Fruit fly (Drosophila melanogaster) whole organism, embryonic: ENCODE measurements around the gene Art2.

ENCODE experiments used
- Atf6 ChIP-seq: fragments of 200-800 bp; sonication (Bioruptor generic); IDR thresholded peaks from 2 replicates; pipeline ENCODE4 v1.3.6; 2022; ENCODE audit warnings: missing biosample characterization, missing genetic modification characterization
- Blimp-1 ChIP-seq: fragments of 200-800 bp; sonication (Bioruptor generic); optimal IDR thresholded peaks from 3 replicates; lab custom pipeline; 2018; ENCODE audit warnings: missing biosample characterization, missing genetic modification characterization, mild to moderate bottlenecking, moderate library complexity, missing genetic modification reagents
- CG10565 ChIP-seq: fragments of 200-800 bp; sonication (Bioruptor generic); optimal IDR thresholded peaks from 3 replicates; lab custom pipeline; 2016; ENCODE audit warnings: missing biosample characterization, mild to moderate bottlenecking, missing genetic modification characterization
- CG11085 ChIP-seq: fragments of 200-800 bp; sonication (Bioruptor generic); IDR thresholded peaks from 2 replicates; pipeline ENCODE4 v1.3.6; 2022; ENCODE audit warnings: missing biosample characterization, missing genetic modification characterization
- CG11696 ChIP-seq: fragments of 200-800 bp; sonication (Bioruptor generic); IDR thresholded peaks from 2 replicates; pipeline ENCODE4 v1.3.6; 2022; ENCODE audit warnings: missing biosample characterization, missing genetic modification characterization
- CG12769 ChIP-seq: fragments of 200-800 bp; sonication (Bioruptor generic); optimal IDR thresholded peaks from 2 replicates; lab custom pipeline; 2019; ENCODE audit warnings: missing biosample characterization, mild to moderate bottlenecking, missing genetic modification characterization, moderate library complexity
- CG13894 ChIP-seq: fragments of 200-800 bp; sonication (Bioruptor generic); optimal IDR thresholded peaks from 3 replicates; lab custom pipeline; 2018; ENCODE audit warnings: missing biosample characterization, mild to moderate bottlenecking, missing genetic modification characterization, moderate library complexity
- CG17912 ChIP-seq: fragments of 200-800 bp; sonication (Bioruptor generic); optimal IDR thresholded peaks from 2 replicates; lab custom pipeline; 2018; ENCODE audit warnings: missing biosample characterization, mild to moderate bottlenecking, missing genetic modification characterization
- CG18764 ChIP-seq: fragments of 200-800 bp; sonication (Bioruptor generic); optimal IDR thresholded peaks from 3 replicates; lab custom pipeline; 2016; ENCODE audit warnings: missing biosample characterization, missing genetic modification characterization
- CG31224 ChIP-seq: fragments of 200-800 bp; sonication (Bioruptor generic); IDR thresholded peaks from 2 replicates; pipeline ENCODE4 v1.3.6; 2022; ENCODE audit warnings: missing biosample characterization, missing genetic modification characterization
- CG3838 ChIP-seq: fragments of 200-800 bp; sonication (Bioruptor generic); optimal IDR thresholded peaks from 3 replicates; lab custom pipeline; 2016; ENCODE audit warnings: missing biosample characterization, missing genetic modification characterization
- CG4328 ChIP-seq: fragments of 200-800 bp; sonication (Bioruptor generic); optimal IDR thresholded peaks from 3 replicates; lab custom pipeline; 2017; ENCODE audit warnings: missing biosample characterization, missing genetic modification reagents, missing genetic modification characterization
- CG4424 ChIP-seq: fragments of 200-800 bp; sonication (Bioruptor generic); optimal IDR thresholded peaks from 3 replicates; lab custom pipeline; 2016; ENCODE audit warnings: missing biosample characterization, missing genetic modification characterization
- Camta ChIP-seq: fragments of 200-800 bp; sonication (Bioruptor generic); optimal IDR thresholded peaks from 2 replicates; lab custom pipeline; 2016; ENCODE audit warnings: missing biosample characterization, missing genetic modification characterization
- Dip2 ChIP-seq: fragments of 200-800 bp; sonication (Bioruptor generic); IDR thresholded peaks from 2 replicates; pipeline ENCODE4 v1.3.6; 2022; ENCODE audit warnings: missing biosample characterization, missing genetic modification characterization
- Dref ChIP-seq: fragments of 200-800 bp; sonication (Bioruptor generic); IDR thresholded peaks from 2 replicates; pipeline ENCODE4 v1.3.6; 2022; ENCODE audit warnings: missing biosample characterization, missing genetic modification characterization
- Fer2 ChIP-seq: fragments of 200-800 bp; sonication (Bioruptor generic); optimal IDR thresholded peaks from 2 replicates; lab custom pipeline; 2018; ENCODE audit warnings: missing biosample characterization, mild to moderate bottlenecking, missing genetic modification characterization, moderate library complexity
- Hmr ChIP-seq: fragments of 200-800 bp; sonication (Bioruptor generic); optimal IDR thresholded peaks from 3 replicates; lab custom pipeline; 2017; ENCODE audit warnings: mild to moderate bottlenecking, missing biosample characterization, missing genetic modification reagents, missing genetic modification characterization
- Max ChIP-seq: fragments of 200-800 bp; sonication (Bioruptor generic); optimal IDR thresholded peaks from 2 replicates; lab custom pipeline; 2016; ENCODE audit warnings: missing biosample characterization, mild to moderate bottlenecking, missing genetic modification characterization
- Myb ChIP-seq: fragments of 200-800 bp; sonication (Bioruptor generic); optimal IDR thresholded peaks from 2 replicates; lab custom pipeline; 2016; ENCODE audit warnings: missing biosample characterization, missing genetic modification characterization
- NC2β ChIP-seq: fragments of 200-800 bp; sonication (Bioruptor generic); optimal IDR thresholded peaks from 2 replicates; lab custom pipeline; 2016; ENCODE audit warnings: missing biosample characterization, missing genetic modification characterization
- Nf-YA ChIP-seq: fragments of 200-800 bp; sonication (Bioruptor generic); IDR thresholded peaks from 2 replicates; pipeline ENCODE4 v1.3.6; 2022; ENCODE audit warnings: missing biosample characterization, missing genetic modification characterization
- NfI ChIP-seq: fragments of 200-800 bp; sonication (Bioruptor generic); optimal IDR thresholded peaks from 3 replicates; lab custom pipeline; 2018; ENCODE audit warnings: missing biosample characterization, mild to moderate bottlenecking, missing genetic modification characterization, moderate library complexity
- PHDP ChIP-seq: fragments of 200-800 bp; sonication (Bioruptor generic); optimal IDR thresholded peaks from 3 replicates; lab custom pipeline; 2018; ENCODE audit warnings: missing biosample characterization, mild to moderate bottlenecking, missing genetic modification characterization, moderate library complexity
- Sox100B ChIP-seq: fragments of 200-800 bp; sonication (Bioruptor generic); optimal IDR thresholded peaks from 3 replicates; lab custom pipeline; 2018; ENCODE audit warnings: missing biosample characterization, mild to moderate bottlenecking, missing genetic modification characterization
- amos ChIP-seq: fragments of 200-800 bp; sonication (Bioruptor generic); IDR thresholded peaks from 2 replicates; pipeline ENCODE4 v1.3.6; 2022; ENCODE audit warnings: missing biosample characterization, missing genetic modification characterization; ENCODE audit not compliant: partially characterized antibody
- aop ChIP-seq: fragments of 200-800 bp; sonication (Bioruptor generic); IDR thresholded peaks from 2 replicates; pipeline ENCODE4 v1.3.6; 2022; ENCODE audit warnings: missing biosample characterization, missing genetic modification characterization
- bcd ChIP-seq: fragments of 200-800 bp; sonication (Bioruptor generic); optimal IDR thresholded peaks from 2 replicates; lab custom pipeline; 2017; ENCODE audit warnings: missing biosample characterization, mild to moderate bottlenecking, missing genetic modification characterization
- caup ChIP-seq: fragments of 200-800 bp; sonication (Bioruptor generic); optimal IDR thresholded peaks from 3 replicates; lab custom pipeline; 2017; ENCODE audit warnings: missing biosample characterization, mild to moderate bottlenecking, missing genetic modification characterization, moderate library complexity; ENCODE audit not compliant: severe bottlenecking
- chinmo ChIP-seq: fragments of 200-800 bp; sonication (Bioruptor generic); IDR thresholded peaks from 4 replicates; pipeline ENCODE4 v1.3.6; 2022; ENCODE audit warnings: missing biosample characterization, missing genetic modification characterization; ENCODE audit not compliant: partially characterized antibody
- crc ChIP-seq: fragments of 200-800 bp; sonication (Bioruptor generic); optimal IDR thresholded peaks from 2 replicates; lab custom pipeline; 2016; ENCODE audit warnings: missing biosample characterization, missing genetic modification characterization
- eve ChIP-seq, 2 experiments: fragments of >200 bp; optimal IDR thresholded peaks; 2 replicates each; lab custom pipeline; 2017; ENCODE audit warnings: missing biosample characterization in 2 of 2, missing genetic modification characterization in 2 of 2
- fd102C ChIP-seq: fragments of 200-800 bp; sonication (Bioruptor generic); optimal IDR thresholded peaks from 2 replicates; lab custom pipeline; 2018; ENCODE audit warnings: missing biosample characterization, mild to moderate bottlenecking, missing genetic modification characterization, moderate library complexity
- ftz-f1 ChIP-seq: fragments of 200-800 bp; sonication (Bioruptor generic); optimal IDR thresholded peaks from 2 replicates; lab custom pipeline; 2016; ENCODE audit warnings: missing biosample characterization, missing genetic modification characterization
- hbn ChIP-seq: fragments of 200-800 bp; sonication (Bioruptor generic); IDR thresholded peaks from 2 replicates; pipeline ENCODE4 v1.3.6; 2022; ENCODE audit warnings: missing biosample characterization, missing genetic modification characterization; ENCODE audit not compliant: partially characterized antibody
- nerfin-2 ChIP-seq: fragments of 200-800 bp; sonication (Bioruptor generic); IDR thresholded peaks from 2 replicates; pipeline ENCODE4 v1.3.6; 2022; ENCODE audit warnings: missing biosample characterization, missing genetic modification characterization; ENCODE audit not compliant: partially characterized antibody
- sd ChIP-seq: fragments of 200-800 bp; sonication (Bioruptor generic); optimal IDR thresholded peaks from 3 replicates; lab custom pipeline; 2018; ENCODE audit warnings: missing biosample characterization, mild to moderate bottlenecking, missing genetic modification characterization, moderate library complexity
- sens-2 ChIP-seq: fragments of 200-800 bp; sonication (Bioruptor generic); IDR thresholded peaks from 2 replicates; pipeline ENCODE4 v1.3.6; 2022; ENCODE audit warnings: missing biosample characterization, missing genetic modification characterization
- sim ChIP-seq: fragments of 200-800 bp; sonication (Bioruptor generic); IDR thresholded peaks from 2 replicates; pipeline ENCODE4 v1.3.6; 2022; ENCODE audit warnings: missing biosample characterization, missing genetic modification characterization
- ttk ChIP-seq: fragments of 200-800 bp; sonication (Bioruptor generic); IDR thresholded peaks from 2 replicates; pipeline ENCODE4 v2.1.2; 2022; ENCODE audit warnings: missing biosample characterization, missing genetic modification characterization
- usp ChIP-seq: fragments of >200 bp; optimal IDR thresholded peaks from 2 replicates; lab custom pipeline; 2017; ENCODE audit warnings: missing biosample characterization, missing genetic modification characterization
- z ChIP-seq: fragments of 200-800 bp; sonication (Bioruptor generic); IDR thresholded peaks from 3 replicates; pipeline ENCODE4 v1.3.6; 2022; ENCODE audit warnings: missing biosample characterization, missing genetic modification characterization
- zen ChIP-seq: fragments of 200-800 bp; sonication (Bioruptor generic); optimal IDR thresholded peaks from 3 replicates; lab custom pipeline; 2018; ENCODE audit warnings: missing biosample characterization, mild to moderate bottlenecking, missing genetic modification characterization, moderate library complexity

Art2 gene

dm6 chr2L:4282681-4283343 is 1.7 kb upstream of the Art2 start, which contains the start of gene tutl (continued):
- TF ChIP-seq sim (0 out of 2 replicates have a peak, but pooled peaks have one; percentile 3), CG11696 (peak; percentile 72), CG10565 (peak; percentile 30), NfI (GFP tag; lab: Kevin White, UChicago) (peak; percentile 71), Blimp-1 (peak; percentile 84), Myb (peak; percentile 72), aop (GFP tag; lab: Robert Waterston, UW) (no peak), PHDP (peak; percentile 65), CG17912 (GFP tag; lab: Kevin White, UChicago) (no peak), Camta (GFP tag; lab: Kevin White, UChicago) (peak; percentile 76), Fer2 (no peak), z (GFP tag; lab: Robert Waterston, UW) (peak; percentile 85), crc (GFP tag; lab: Kevin White, UChicago) (peak; percentile 78), Sox100B (GFP tag; lab: Kevin White, UChicago) (peak; percentile 71), CG11085 (peak; percentile 45; the same call in 1 of the 2 replicates), fd102C (GFP tag; lab: Kevin White, UChicago) (no peak), ttk (peak; percentile 65; the same call in 1 of the 2 replicates), usp (GFP tag; lab: Kevin White, UChicago) (no peak), Dip2 (GFP tag; lab: Robert Waterston, UW) (no peak), Atf6 (GFP tag; lab: Robert Waterston, UW) (peak; percentile 79), CG3838 (no peak), sens-2 (peak; percentile 66), CG4328 (GFP tag; lab: Kevin White, UChicago) (peak; percentile 10), Max (GFP tag; lab: Kevin White, UChicago) (peak; percentile 67), amos (GFP tag; lab: Robert Waterston, UW) (peak; percentile 52), CG4424 (GFP tag; lab: Kevin White, UChicago) (peak; percentile 88)

DNA sequence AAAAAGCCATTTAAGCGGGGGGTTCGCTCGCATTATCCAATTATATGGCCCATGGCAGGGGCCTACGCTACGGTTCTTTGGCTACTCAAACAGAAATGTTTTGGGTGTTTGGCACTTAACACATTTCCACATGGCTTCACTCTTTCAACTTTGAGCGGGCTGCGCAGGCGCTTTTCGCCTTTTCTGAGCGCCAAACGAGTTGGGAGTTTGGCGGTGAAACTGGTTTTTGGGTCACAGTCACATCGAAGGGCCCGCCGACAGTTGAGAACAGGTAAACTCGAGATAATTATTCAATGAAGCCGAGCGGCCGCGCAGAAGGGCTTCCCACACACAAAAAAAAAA is 1.2 kb upstream of the Art2 start:
- TF ChIP-seq Nf-YA (GFP tag; lab: Robert Waterston, UW) (no peak), chinmo (GFP tag; lab: Robert Waterston, UW) (0 out of 4 replicates have a peak, but pooled peaks have one; percentile 37), CG18764 (GFP tag; lab: Kevin White, UChicago) (no peak), CG13894 (peak; percentile 14), zen (peak; percentile 45), bcd (no peak), CG12769 (tag; lab: Kevin White, UChicago) (peak; percentile 16), hbn (no peak), eve (GFP tag; optimal IDR thresholded peaks at IDR 0.05; lab: Kevin White, UChicago) (peak in 1 of 2 experiments; percentile 51), sd (tag; lab: Kevin White, UChicago) (peak; percentile 71), ftz-f1 (GFP tag; lab: Kevin White, UChicago) (no peak), NC2β (GFP tag; lab: Kevin White, UChicago) (no peak), Dref (GFP tag; lab: Robert Waterston, UW) (no peak), CG31224 (GFP tag; lab: Robert Waterston, UW) (peak; percentile 98), Hmr (GFP tag; lab: Kevin White, UChicago) (no peak), nerfin-2 (GFP tag; lab: Robert Waterston, UW) (no peak), caup (GFP tag; lab: Kevin White, UChicago) (no peak)
